Fruit fly (Drosophila melanogaster) Kc167 (cell line): ENCODE measurements around the gene Pdss2.

Experiments
- Myc ChIP-seq: fragments of >200 bp; optimal IDR thresholded peaks from 2 replicates; lab custom pipeline; 2017; ENCODE audit warnings: missing external identifiers
- Sin3A ChIP-seq: fragments of >200 bp; optimal IDR thresholded peaks from 2 replicates; lab custom pipeline; 2018; ENCODE audit warnings: missing external identifiers
- h ChIP-seq: fragments of >200 bp; optimal IDR thresholded peaks from 3 replicates; lab custom pipeline; 2018; ENCODE audit warnings: missing external identifiers
- insv ChIP-seq: fragments of >200 bp; optimal IDR thresholded peaks from 3 replicates; lab custom pipeline; 2018; ENCODE audit warnings: missing external identifiers
- psq ChIP-seq: fragments of >200 bp; optimal IDR thresholded peaks from 2 replicates; lab custom pipeline; 2017; ENCODE audit warnings: missing external identifiers
- ttk ChIP-seq: sonication (Bioruptor generic); optimal IDR thresholded peaks from 2 replicates; lab custom pipeline; 2017; ENCODE audit warnings: missing external identifiers

Pdss2 gene

DNA sequence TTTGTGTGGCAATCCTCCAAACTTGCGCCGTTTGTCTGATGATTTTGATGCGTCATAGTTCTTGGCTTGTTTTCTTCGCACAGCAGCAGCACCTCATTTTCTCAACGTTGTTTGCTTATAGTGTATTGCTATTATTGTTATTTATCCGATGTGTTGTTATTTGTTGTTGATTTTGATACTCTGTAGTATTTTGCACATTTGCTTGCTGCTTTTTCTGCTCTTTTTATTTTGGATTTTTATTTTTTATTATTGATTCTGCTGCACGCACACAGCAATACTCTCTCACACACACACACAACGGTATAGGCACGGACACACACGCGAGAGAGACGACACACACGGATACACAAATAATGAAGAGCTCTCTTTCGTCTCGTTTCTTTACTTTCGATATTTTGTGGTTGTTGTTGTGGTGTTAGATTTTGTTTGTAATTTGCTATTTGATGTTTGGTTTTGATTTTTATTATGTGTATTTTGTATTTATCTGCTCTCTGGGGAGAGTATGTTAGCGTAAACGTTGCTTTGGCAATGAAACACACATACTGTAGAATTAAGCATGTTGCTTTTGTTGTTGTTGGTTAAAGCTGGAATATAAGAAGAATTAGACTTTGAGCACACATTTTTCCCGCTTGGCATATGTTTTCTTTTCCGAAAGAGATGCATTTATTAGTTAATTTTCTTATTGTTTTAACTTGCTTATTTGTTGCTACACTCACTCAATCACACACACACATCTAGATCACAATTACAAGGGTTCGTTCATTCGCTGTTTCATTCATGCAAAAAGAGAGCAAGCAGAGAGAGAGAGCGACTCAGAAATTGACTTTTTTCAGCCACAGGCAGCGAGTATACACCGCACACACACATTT, 2.5 kb upstream of the Pdss2 start:
- TF ChIP-seq Myc (lab: Kevin White, UChicago) (no peak), psq (lab: Kevin White, UChicago) (no peak), Sin3A (no peak)

- no peak for TF ChIP-seq insv (lab: Kevin White, UChicago)
- TF ChIP-seq Sin3A, result no peak
- TF ChIP-seq ttk (lab: Kevin White, UChicago), result no peak
- TF ChIP-seq Myc (lab: Kevin White, UChicago), result no peak
- peak; percentile 47 for TF ChIP-seq psq (lab: Kevin White, UChicago)
- no peak for TF ChIP-seq h (lab: Kevin White, UChicago)
Measured at dm6 chr3L:21026025-21026916, 1.4 kb upstream of the Pdss2 start.

DNA sequence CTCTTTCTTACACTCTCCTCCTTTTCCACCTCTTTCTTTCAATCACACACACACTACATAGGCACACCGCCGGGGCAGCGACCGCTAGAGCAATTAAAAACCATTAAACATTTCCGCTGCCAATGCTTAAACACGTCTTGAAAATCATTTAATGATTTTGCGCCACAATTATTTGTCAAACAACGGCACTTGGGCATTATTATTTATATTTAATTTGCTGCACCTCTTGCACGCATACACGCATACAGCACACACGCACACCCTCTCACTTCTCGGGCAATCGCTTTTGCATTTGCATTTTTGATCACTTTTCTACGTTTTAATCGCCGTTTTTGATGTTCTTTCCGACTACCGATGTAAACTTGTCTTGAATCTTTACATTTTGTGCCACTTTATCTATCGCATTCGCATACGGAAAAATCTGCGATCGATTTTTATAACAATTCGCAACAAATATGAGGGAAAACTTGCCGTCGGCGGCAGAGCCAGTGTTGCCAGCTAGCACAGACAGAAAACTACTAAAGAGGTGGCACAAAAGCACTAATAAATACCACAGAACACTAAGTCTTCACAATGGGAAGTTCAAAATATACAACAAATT, 698 bp upstream of the Pdss2 start, which contains the start of gene skd:
TSS of gene skd (minus strand) at position 518 of the 601 bp plus-strand sequence.
- TF ChIP-seq psq (lab: Kevin White, UChicago) (no peak), h (lab: Kevin White, UChicago) (no peak), insv (lab: Kevin White, UChicago) (no peak), Sin3A (no peak), ttk (lab: Kevin White, UChicago) (no peak), Myc (lab: Kevin White, UChicago) (no peak)

dm6 chr3L:21031093-21031930, 3.6 kb downstream of the Pdss2 start, which contains the start of the genes CG10584 and Polr3E:
Gene CG10584 (minus strand): TSS chr3L:21031360.
Gene Polr3E (plus strand): TSS chr3L:21031825.
- TF ChIP-seq Sin3A (no peak), Myc (lab: Kevin White, UChicago) (no peak), ttk (lab: Kevin White, UChicago) (no peak), insv (lab: Kevin White, UChicago) (no peak), h (lab: Kevin White, UChicago) (no peak), psq (lab: Kevin White, UChicago) (no peak)

DNA sequence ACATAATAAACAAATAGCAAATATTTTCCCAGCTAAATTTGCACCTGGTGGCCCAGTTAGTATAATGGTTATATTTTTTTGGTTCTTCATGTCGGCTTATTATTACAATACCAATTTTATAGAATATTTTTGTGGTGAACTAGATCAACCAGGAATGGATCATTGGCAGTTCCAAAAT, 6.3 kb downstream of the Pdss2 start, which contains the start of gene CG10581:
TSS of gene CG10581 (minus strand) at position 101 of the 178 bp plus-strand sequence.
- TF ChIP-seq insv (lab: Kevin White, UChicago) (no peak), ttk (lab: Kevin White, UChicago) (no peak), Myc (lab: Kevin White, UChicago) (no peak), Sin3A (no peak), psq (lab: Kevin White, UChicago) (no peak), h (lab: Kevin White, UChicago) (no peak)

- TF ChIP-seq insv (lab: Kevin White, UChicago) (no peak), psq (lab: Kevin White, UChicago) (no peak), Sin3A (no peak), Myc (lab: Kevin White, UChicago) (no peak), h (lab: Kevin White, UChicago) (no peak), ttk (lab: Kevin White, UChicago) (no peak)
Measured at dm6 chr3L:21034281-21035221, 6.8 kb downstream of the Pdss2 start, which contains the start of gene siz. Gene siz (plus strand): TSS chr3L:21034535.

DNA sequence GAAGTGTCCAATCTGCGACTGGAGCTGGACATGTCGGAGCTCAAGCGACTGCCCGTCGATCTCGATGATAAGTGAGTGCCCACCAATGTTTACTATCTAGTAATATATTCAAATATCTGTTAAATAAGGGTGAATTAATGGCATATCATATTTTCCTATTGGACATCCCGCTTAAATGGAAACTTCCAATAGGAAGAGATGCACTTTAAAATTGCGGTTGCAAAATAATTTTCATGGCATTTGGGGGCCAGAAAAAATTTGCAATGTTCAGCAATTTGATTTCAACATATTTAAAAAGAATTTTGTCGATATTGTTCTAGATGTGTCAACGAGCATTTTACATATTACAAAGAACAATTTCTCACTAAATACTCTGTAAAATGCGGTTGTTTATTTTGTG, 7.5 kb downstream of the Pdss2 start:
- TF ChIP-seq h (lab: Kevin White, UChicago) (no peak), insv (lab: Kevin White, UChicago) (no peak), psq (lab: Kevin White, UChicago) (no peak), Myc (lab: Kevin White, UChicago) (no peak), Sin3A (no peak), ttk (lab: Kevin White, UChicago) (no peak)

DNA sequence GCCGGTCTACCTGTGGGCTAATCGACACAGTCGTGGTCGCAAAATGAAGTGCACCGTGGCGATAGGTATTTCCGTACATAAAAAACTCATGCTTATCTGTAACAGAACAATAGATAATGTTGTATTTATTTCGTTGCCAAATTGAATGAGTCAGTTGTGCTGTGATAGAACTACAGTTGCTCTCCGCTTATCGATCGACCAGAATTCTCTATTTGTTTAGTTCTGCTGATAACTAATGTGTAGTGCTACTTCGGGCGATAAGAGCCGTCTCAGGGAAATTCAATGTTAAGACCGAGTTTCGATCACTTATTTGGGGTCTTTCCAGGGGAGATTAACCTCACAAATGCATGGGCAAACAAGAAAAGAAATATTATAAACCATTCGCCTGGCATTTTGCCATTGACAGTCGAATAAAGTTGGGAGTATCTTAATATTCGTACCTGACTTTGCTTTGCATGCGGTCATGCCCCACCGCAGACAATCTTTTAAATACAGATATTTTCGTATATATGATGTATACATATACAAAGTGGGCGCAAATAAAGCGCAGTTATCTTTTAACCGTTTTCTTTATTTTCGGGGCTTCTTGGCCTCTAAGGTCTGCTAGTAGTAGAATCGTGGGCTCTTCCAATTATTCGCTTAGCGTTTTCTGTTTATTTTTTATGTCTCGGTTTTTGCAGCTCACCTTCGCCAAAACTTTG, 8.7 kb downstream of the Pdss2 start:
- no peak for TF ChIP-seq Sin3A
- TF ChIP-seq ttk (lab: Kevin White, UChicago), result no peak
- no peak for TF ChIP-seq Myc (lab: Kevin White, UChicago)
- no peak for TF ChIP-seq insv (lab: Kevin White, UChicago)
- TF ChIP-seq psq (lab: Kevin White, UChicago), result no peak
- no peak for TF ChIP-seq h (lab: Kevin White, UChicago)

DNA sequence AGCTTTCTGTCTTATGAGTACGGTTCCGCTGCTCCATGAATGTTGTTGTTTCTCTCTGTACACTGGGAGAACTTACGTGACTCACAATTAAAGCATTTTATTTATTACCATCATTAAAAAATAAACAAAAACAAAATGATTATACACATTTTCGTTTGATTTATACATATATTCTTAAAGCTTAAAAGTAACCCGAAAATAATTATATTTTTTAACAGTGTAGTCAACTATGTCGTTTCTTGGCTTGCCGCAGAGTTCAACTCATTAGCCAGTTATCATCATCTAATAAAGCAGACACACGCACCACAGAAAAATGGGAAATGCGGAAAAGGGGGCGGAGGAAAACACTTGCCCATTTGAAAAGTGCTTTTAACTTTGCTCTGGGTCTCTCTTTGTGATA, 9.7 kb downstream of the Pdss2 start:
- no peak for TF ChIP-seq psq (lab: Kevin White, UChicago)
